Worm (Caenorhabditis elegans): Measurements from ENCODE around the gene K07H8.2.

K07H8.2 gene

ce11 chrIV:8286352-8286751 is 5.0 kb upstream of the K07H8.2 start, which contains the start of gene K07H8.9:
Gene K07H8.9, minus strand, starts transcription at chrIV:8286476.
- TF ChIP-seq med-1 (GFP tag; optimal IDR thresholded peaks at IDR 0.05; ENCODE audit: insufficient read depth) (no peak), ztf-23 (GFP tag; IDR thresholded peaks at IDR 0.05) (no peak), tab-1 (GFP tag; IDR thresholded peaks at IDR 0.05) (no peak), cog-1 (tag; optimal IDR thresholded peaks at IDR 0.05) (no peak), flt-1 (GFP tag; IDR thresholded peaks at IDR 0.05) (no peak), ztf-29 (GFP tag; IDR thresholded peaks at IDR 0.05) (no peak), klf-2 (GFP tag; conservative IDR thresholded peaks at IDR 0.05) (no peak), ref-1 (GFP tag; conservative IDR thresholded peaks at IDR 0.05) (no peak), T22C8.4 (GFP tag; IDR thresholded peaks at IDR 0.05) (no peak)

- TF ChIP-seq flt-1 (GFP tag; IDR thresholded peaks at IDR 0.05) = no peak
- no peak for TF ChIP-seq ztf-29 (GFP tag; IDR thresholded peaks at IDR 0.05)
- no peak for TF ChIP-seq ztf-23 (GFP tag; IDR thresholded peaks at IDR 0.05)
- TF ChIP-seq med-1 (GFP tag; optimal IDR thresholded peaks at IDR 0.05; ENCODE audit: insufficient read depth) = no peak
- no peak for TF ChIP-seq cog-1 (tag; optimal IDR thresholded peaks at IDR 0.05)
- TF ChIP-seq klf-2 (GFP tag; conservative IDR thresholded peaks at IDR 0.05) = no peak
- TF ChIP-seq ref-1 (GFP tag; conservative IDR thresholded peaks at IDR 0.05) = no peak
- no peak for TF ChIP-seq T22C8.4 (GFP tag; IDR thresholded peaks at IDR 0.05)
- no peak for TF ChIP-seq tab-1 (GFP tag; IDR thresholded peaks at IDR 0.05)
Measured at ce11 chrIV:8287287-8287686, 4.0 kb upstream of the K07H8.2 start.

ce11 chrIV:8289105-8289504 is 2.2 kb upstream of the K07H8.2 start:
- TF ChIP-seq med-1 (GFP tag; optimal IDR thresholded peaks at IDR 0.05; ENCODE audit: insufficient read depth) (no peak), ztf-23 (GFP tag; IDR thresholded peaks at IDR 0.05) (no peak), cog-1 (tag; optimal IDR thresholded peaks at IDR 0.05) (no peak), klf-2 (GFP tag; conservative IDR thresholded peaks at IDR 0.05) (no peak), tab-1 (GFP tag; IDR thresholded peaks at IDR 0.05) (no peak), flt-1 (GFP tag; IDR thresholded peaks at IDR 0.05) (no peak), ztf-29 (GFP tag; IDR thresholded peaks at IDR 0.05) (no peak), T22C8.4 (GFP tag; IDR thresholded peaks at IDR 0.05) (no peak), ref-1 (GFP tag; conservative IDR thresholded peaks at IDR 0.05) (no peak)

- TF ChIP-seq cog-1 (tag; optimal IDR thresholded peaks at IDR 0.05) (no peak), flt-1 (GFP tag; IDR thresholded peaks at IDR 0.05) (no peak), klf-2 (GFP tag; conservative IDR thresholded peaks at IDR 0.05) (no peak), ref-1 (GFP tag; conservative IDR thresholded peaks at IDR 0.05) (no peak), ztf-29 (GFP tag; IDR thresholded peaks at IDR 0.05) (no peak), ztf-23 (GFP tag; IDR thresholded peaks at IDR 0.05) (no peak), tab-1 (GFP tag; IDR thresholded peaks at IDR 0.05) (no peak), T22C8.4 (GFP tag; IDR thresholded peaks at IDR 0.05) (no peak), med-1 (GFP tag; optimal IDR thresholded peaks at IDR 0.05; ENCODE audit: insufficient read depth) (no peak)
Measured at ce11 chrIV:8289505-8289579, 2.0 kb upstream of the K07H8.2 start, which contains the start of gene nucl-1. Gene nucl-1, minus strand, starts transcription at chrIV:8289530.

- TF ChIP-seq flt-1 (GFP tag; IDR thresholded peaks at IDR 0.05) (no peak), ztf-29 (GFP tag; IDR thresholded peaks at IDR 0.05) (0 out of 2 replicates have a peak, but pooled peaks have one; percentile 39)
Measured at ce11 chrIV:8289580-8290323, 1.6 kb upstream of the K07H8.2 start, which contains the start of gene daf-31. Gene daf-31, plus strand, starts transcription at chrIV:8290273.

- TF ChIP-seq tab-1 (GFP tag; IDR thresholded peaks at IDR 0.05) = no peak
- no peak for TF ChIP-seq klf-2 (GFP tag; conservative IDR thresholded peaks at IDR 0.05)
- no peak for TF ChIP-seq flt-1 (GFP tag; IDR thresholded peaks at IDR 0.05)
- TF ChIP-seq med-1 (GFP tag; optimal IDR thresholded peaks at IDR 0.05; ENCODE audit: insufficient read depth) = no peak
- TF ChIP-seq cog-1 (tag; optimal IDR thresholded peaks at IDR 0.05) = no peak
- TF ChIP-seq ztf-23 (GFP tag; IDR thresholded peaks at IDR 0.05) = no peak
- no peak for TF ChIP-seq ref-1 (GFP tag; conservative IDR thresholded peaks at IDR 0.05)
Measured at ce11 chrIV:8294650-8295049, 3.3 kb downstream of the K07H8.2 start, which contains the start of gene tbce-1. Gene tbce-1, plus strand, starts transcription at chrIV:8294690.

- TF ChIP-seq flt-1 (GFP tag; IDR thresholded peaks at IDR 0.05) (no peak), ztf-23 (GFP tag; IDR thresholded peaks at IDR 0.05) (no peak), tab-1 (GFP tag; IDR thresholded peaks at IDR 0.05) (no peak), T22C8.4 (GFP tag; IDR thresholded peaks at IDR 0.05) (no peak), cog-1 (tag; optimal IDR thresholded peaks at IDR 0.05) (no peak), ref-1 (GFP tag; conservative IDR thresholded peaks at IDR 0.05) (no peak), med-1 (GFP tag; optimal IDR thresholded peaks at IDR 0.05; ENCODE audit: insufficient read depth) (no peak), klf-2 (GFP tag; conservative IDR thresholded peaks at IDR 0.05) (no peak), ztf-29 (GFP tag; IDR thresholded peaks at IDR 0.05) (no peak)
Measured at ce11 chrIV:8297192-8297591, 5.9 kb downstream of the K07H8.2 start, which contains the start of gene nprl-3. Gene nprl-3, plus strand, starts transcription at chrIV:8297492.

- TF ChIP-seq med-1 (GFP tag; optimal IDR thresholded peaks at IDR 0.05; ENCODE audit: insufficient read depth) = no peak
- no peak for TF ChIP-seq ztf-29 (GFP tag; IDR thresholded peaks at IDR 0.05)
- no peak for TF ChIP-seq T22C8.4 (GFP tag; IDR thresholded peaks at IDR 0.05)
- TF ChIP-seq flt-1 (GFP tag; IDR thresholded peaks at IDR 0.05) = no peak
Measured at ce11 chrIV:8299636-8300035, 8.3 kb downstream of the K07H8.2 start, which contains the start of gene F35H10.6. Gene F35H10.6, plus strand, starts transcription at chrIV:8299936.

ce11 chrIV:8300468-8300867 is 9.1 kb downstream of the K07H8.2 start, which contains the start of gene F35H10.5:
Gene F35H10.5, plus strand, starts transcription at chrIV:8300768.
- TF ChIP-seq med-1 (GFP tag; optimal IDR thresholded peaks at IDR 0.05; ENCODE audit: insufficient read depth) (no peak), ztf-29 (GFP tag; IDR thresholded peaks at IDR 0.05) (no peak), cog-1 (tag; optimal IDR thresholded peaks at IDR 0.05) (no peak), ref-1 (GFP tag; conservative IDR thresholded peaks at IDR 0.05) (no peak), klf-2 (GFP tag; conservative IDR thresholded peaks at IDR 0.05) (no peak), ztf-23 (GFP tag; IDR thresholded peaks at IDR 0.05) (no peak), T22C8.4 (GFP tag; IDR thresholded peaks at IDR 0.05) (no peak), tab-1 (GFP tag; IDR thresholded peaks at IDR 0.05) (no peak)

- TF ChIP-seq T22C8.4 (GFP tag; IDR thresholded peaks at IDR 0.05) (no peak), ztf-29 (GFP tag; IDR thresholded peaks at IDR 0.05) (no peak), tab-1 (GFP tag; IDR thresholded peaks at IDR 0.05) (no peak), cog-1 (tag; optimal IDR thresholded peaks at IDR 0.05) (no peak), ref-1 (GFP tag; conservative IDR thresholded peaks at IDR 0.05) (no peak), med-1 (GFP tag; optimal IDR thresholded peaks at IDR 0.05; ENCODE audit: insufficient read depth) (no peak), flt-1 (GFP tag; IDR thresholded peaks at IDR 0.05) (no peak), ztf-23 (GFP tag; IDR thresholded peaks at IDR 0.05) (no peak), klf-2 (GFP tag; conservative IDR thresholded peaks at IDR 0.05) (no peak)
Measured at ce11 chrIV:8301925-8302324, 10.6 kb downstream of the K07H8.2 start.

Data from whole organism, midembryonic.